Worm (Caenorhabditis elegans): ENCODE measurements around the gene R07A4.2.

- TF ChIP-seq daf-12 (tag; optimal IDR thresholded peaks at IDR 0.05) (no peak), pha-4 (GFP tag; IDR thresholded peaks at IDR 0.05) (no peak), pha-4 (tag; optimal IDR thresholded peaks at IDR 0.05) (no peak), unc-39 (tag; optimal IDR thresholded peaks at IDR 0.05) (no peak)
Observed at ce11 chrX:10753403-10753802, 7.1 kb upstream of the R07A4.2 start, which contains the start of gene R07A4.3.
